Worm (Caenorhabditis elegans) whole organism, L4 larva: ENCODE results near the gene pals-33.

Experiments used
- Y48G9A.11 ChIP-seq: fragments of 200-800 bp; sonication (Bioruptor generic); IDR thresholded peaks from 2 replicates; pipeline ENCODE4 v1.3.6; 2022; ENCODE audit warnings: missing genetic modification reagents, missing genetic modification characterization, missing compliant biosample characterization
- aly-2 ChIP-seq: sonication (generic microtip); optimal IDR thresholded peaks from 2 replicates; lab custom pipeline; 2018; ENCODE audit warnings: missing biosample characterization, missing genetic modification characterization
- dmd-6 ChIP-seq: fragments of 200-800 bp; sonication (Bioruptor generic); IDR thresholded peaks from 2 replicates; pipeline ENCODE4 v1.3.6; 2022; ENCODE audit warnings: missing genetic modification reagents, missing genetic modification characterization, missing compliant biosample characterization
- nhr-6 ChIP-seq: fragments of 150-350 bp; optimal IDR thresholded peaks from 2 replicates; lab custom pipeline; 2014; ENCODE audit warnings: missing biosample characterization, missing genetic modification characterization
- nhr-77 ChIP-seq: fragments of 150-350 bp; optimal IDR thresholded peaks from 2 replicates; lab custom pipeline; 2014; ENCODE audit warnings: missing biosample characterization, missing genetic modification characterization
- unc-62 ChIP-seq, 3 experiments: fragments of 150-350 bp in 1 of 3; sonication (generic microtip); optimal IDR thresholded peaks in 2 of 3; peaks in 1 of 3; 1 replicate in 1 of 3; 2 replicates in 2 of 3; lab custom pipeline; 2014 to 2017; ENCODE audit warnings: missing biosample characterization in 3 of 3, missing genetic modification characterization in 3 of 3, missing genetic modification reagents in 3 of 3, missing genotype in 1 of 3

DNA sequence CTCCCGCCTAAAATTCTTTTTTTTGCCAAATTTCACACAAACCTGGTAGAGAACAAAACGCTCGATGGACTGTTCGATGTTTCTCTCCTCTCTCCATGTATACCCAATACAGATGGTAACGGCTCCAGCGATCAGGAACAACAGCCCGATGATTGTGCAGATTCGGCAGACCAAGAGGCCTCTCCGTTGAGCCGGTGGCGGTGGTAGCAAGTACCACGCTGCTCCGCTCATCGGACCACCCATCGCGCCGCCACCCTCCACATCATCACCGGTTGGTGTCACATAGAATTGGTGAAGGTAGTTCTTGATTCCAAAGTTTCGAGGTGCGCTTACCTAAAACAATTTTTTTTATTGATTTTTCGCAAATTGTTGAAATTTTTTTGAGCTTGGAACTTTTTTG lies 41.6 kb downstream of the pals-33 start:
- TF ChIP-seq aly-2 (tag; lab: Kevin White, UChicago) (no peak), Y48G9A.11 (GFP tag; lab: Robert Waterston, UW) (no peak), nhr-77 (tag; lab: Kevin White, UChicago) (no peak), nhr-6 (tag; lab: Kevin White, UChicago) (no peak), unc-62 (GFP tag; optimal IDR thresholded peaks at IDR 0.05 in 1 of 2; lab: Kevin White, UChicago) (no peak), unc-62 (tag; optimal IDR thresholded peaks at IDR 0.05; lab: Kevin White, UChicago) (no peak), dmd-6 (GFP tag; lab: Robert Waterston, UW) (no peak)
